ENCODE assay signal across 4 worm cellular contexts in the genomic region with DNA sequence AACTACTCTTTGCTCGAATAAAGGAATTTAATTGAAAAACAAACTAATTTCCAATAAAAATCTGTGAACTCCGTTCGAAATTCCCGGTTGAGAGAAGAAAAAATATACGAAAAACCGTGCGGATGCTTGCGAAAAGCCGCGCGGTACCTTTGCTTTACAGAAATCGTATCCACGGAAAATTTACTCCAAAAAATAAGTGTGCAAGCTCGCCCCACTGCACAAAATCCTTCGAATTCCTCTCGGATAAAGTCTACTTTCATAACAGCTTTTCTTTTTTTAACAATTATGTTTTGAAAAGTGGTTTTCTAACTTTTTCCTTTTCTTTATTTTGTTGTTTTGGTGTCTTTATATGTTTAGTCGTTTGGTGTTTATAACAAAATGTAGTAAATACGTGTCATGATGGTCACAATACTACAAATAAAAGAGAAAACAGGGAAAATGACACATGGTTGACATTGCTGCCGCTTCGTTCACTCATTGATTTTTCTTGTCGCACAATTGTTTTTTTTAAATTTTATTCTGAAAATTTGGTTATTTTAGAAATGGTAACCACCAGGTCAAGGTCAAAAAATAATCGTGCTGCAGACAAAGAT.
TF ChIP-seq lines count a peak whose summit lies in the region.

A gene (plus strand): TSS at position 533 of the 593 bp plus-strand sequence.

TF ChIP-seq in whole organism, L2 larva, 48 proteins besides CTCF, POLR2A, EP300 and RAD21 (continues in another document):
- TF ChIP-seq crh-2 (tag; optimal IDR thresholded peaks at IDR 0.05; lab: Kevin White, UChicago), result peak; percentile 94
- TF ChIP-seq sma-3 (GFP tag; optimal IDR thresholded peaks at IDR 0.05; lab: Kevin White, UChicago), result peak; percentile 95
- no peak for TF ChIP-seq nhr-25 (tag; optimal IDR thresholded peaks at IDR 0.05; lab: Kevin White, UChicago)
- TF ChIP-seq egl-27 (tag; optimal IDR thresholded peaks at IDR 0.05; lab: Kevin White, UChicago), result peak; percentile 72
- peak in 1 of 2 experiments; percentile 46 for TF ChIP-seq mdl-1 (tag; optimal IDR thresholded peaks at IDR 0.05; lab: Kevin White, UChicago)
- peak; percentile 80 to 96 for TF ChIP-seq lsy-2 (tag; optimal IDR thresholded peaks at IDR 0.05; lab: Kevin White, UChicago)
- TF ChIP-seq ztf-1 (GFP tag; conservative IDR thresholded peaks at IDR 0.05; lab: Robert Waterston, UW), result no peak
- TF ChIP-seq F13H6.1 (tag; optimal IDR thresholded peaks at IDR 0.05; lab: Kevin White, UChicago), result peak; percentile 93
- no peak for TF ChIP-seq unc-62 (GFP tag; optimal IDR thresholded peaks at IDR 0.05; lab: Kevin White, UChicago)
- TF ChIP-seq blmp-1 (tag; optimal IDR thresholded peaks at IDR 0.05; lab: Kevin White, UChicago; ENCODE audit: insufficient read depth), result peak; percentile 87
- TF ChIP-seq nhr-10 (tag; optimal IDR thresholded peaks at IDR 0.05; lab: Kevin White, UChicago), result no peak
- TF ChIP-seq alr-1 (tag; optimal IDR thresholded peaks at IDR 0.05; lab: Kevin White, UChicago), result no peak
- TF ChIP-seq dmd-4 (tag; optimal IDR thresholded peaks at IDR 0.05; lab: Kevin White, UChicago), result peak; percentile 43
- TF ChIP-seq nhr-77 (tag; optimal IDR thresholded peaks at IDR 0.05; lab: Kevin White, UChicago), result peak; percentile 66
- peak; percentile 12 for TF ChIP-seq Y55F3AM.14 (GFP tag; optimal IDR thresholded peaks at IDR 0.05; lab: Kevin White, UChicago)
- TF ChIP-seq gmeb-1 (tag; optimal IDR thresholded peaks at IDR 0.05; lab: Kevin White, UChicago), result peak; percentile 88
- no peak for TF ChIP-seq ztf-11 (tag; optimal IDR thresholded peaks at IDR 0.05; lab: Kevin White, UChicago)
- TF ChIP-seq lin-13 (GFP tag; optimal IDR thresholded peaks at IDR 0.05; lab: Kevin White, UChicago), result peak; percentile 94
- TF ChIP-seq aly-2 (tag; optimal IDR thresholded peaks at IDR 0.05; lab: Kevin White, UChicago), result no peak
- TF ChIP-seq fos-1 (tag; optimal IDR thresholded peaks at IDR 0.05; lab: Kevin White, UChicago), result peak; percentile 76
- TF ChIP-seq lin-11 (tag; optimal IDR thresholded peaks at IDR 0.05; lab: Kevin White, UChicago), result peak; percentile 96

TF ChIP-seq in whole organism, L4 larva, 104 proteins besides CTCF, POLR2A, EP300 and RAD21 (continues in another document):
- TF ChIP-seq hif-1 (tag; optimal IDR thresholded peaks at IDR 0.05; lab: Kevin White, UChicago), result peak in 1 of 2 experiments; percentile 85
- TF ChIP-seq nhr-77 (tag; optimal IDR thresholded peaks at IDR 0.05; lab: Kevin White, UChicago), result peak; percentile 95
- TF ChIP-seq dpl-1 (GFP tag; optimal IDR thresholded peaks at IDR 0.05; lab: Kevin White, UChicago), result peak; percentile 89
- peak; percentile 89 for TF ChIP-seq lin-13 (GFP tag; optimal IDR thresholded peaks at IDR 0.05; lab: Kevin White, UChicago)
- no peak for TF ChIP-seq nhr-237 (tag; optimal IDR thresholded peaks at IDR 0.05; lab: Kevin White, UChicago)
- no peak for TF ChIP-seq Y75B8A.6 (GFP tag; IDR thresholded peaks at IDR 0.05; lab: Robert Waterston, UW)
- peak; percentile 95 for TF ChIP-seq nhr-11 (tag; optimal IDR thresholded peaks at IDR 0.05; lab: Kevin White, UChicago)
- peak; percentile 15 for TF ChIP-seq nhr-25 (tag; optimal IDR thresholded peaks at IDR 0.05; lab: Kevin White, UChicago; ENCODE audit: borderline replicate concordance, insufficient read depth)
- peak; percentile 48; the same call in 1 of the 2 replicates for TF ChIP-seq tra-1 (GFP tag; IDR thresholded peaks at IDR 0.05; lab: Robert Waterston, UW)
- TF ChIP-seq F49E8.2 (tag; optimal IDR thresholded peaks at IDR 0.05; lab: Kevin White, UChicago; ENCODE audit: borderline replicate concordance), result peak; percentile 63
- peak; percentile 50 for TF ChIP-seq mxl-3 (GFP tag; optimal IDR thresholded peaks at IDR 0.05; lab: Kevin White, UChicago)
- TF ChIP-seq zag-1 (tag; optimal IDR thresholded peaks at IDR 0.05; lab: Kevin White, UChicago), result no peak
- peak; percentile 86 for TF ChIP-seq T20F7.1 (GFP tag; optimal IDR thresholded peaks at IDR 0.05; lab: Kevin White, UChicago)
- TF ChIP-seq zfp-3 (GFP tag; conservative IDR thresholded peaks at IDR 0.05; lab: Robert Waterston, UW), result 0 out of 2 replicates have a peak, but pooled peaks have one; percentile 48
- TF ChIP-seq nhr-6 (tag; optimal IDR thresholded peaks at IDR 0.05; lab: Kevin White, UChicago), result peak; percentile 100
- TF ChIP-seq hlh-30 (tag; optimal IDR thresholded peaks at IDR 0.05; lab: Kevin White, UChicago; ENCODE audit: insufficient read depth), result peak; percentile 80
- no peak; the same call in 1 of the 2 replicates for TF ChIP-seq pha-4 (GFP tag; IDR thresholded peaks at IDR 0.05; lab: Robert Waterston, UW)
- no peak for TF ChIP-seq pha-4 (tag; optimal IDR thresholded peaks at IDR 0.05; lab: Kevin White, UChicago)
- TF ChIP-seq saeg-2 (GFP tag; IDR thresholded peaks at IDR 0.05; lab: Robert Waterston, UW), result no peak
- TF ChIP-seq lsy-2 (tag; optimal IDR thresholded peaks at IDR 0.05; lab: Kevin White, UChicago), result peak; percentile 73 to 95

TF ChIP-seq in whole organism, late embryonic, 69 proteins besides CTCF, POLR2A, EP300 and RAD21 (continues in another document):
- TF ChIP-seq hlh-30 (tag; optimal IDR thresholded peaks at IDR 0.05; lab: Kevin White, UChicago; ENCODE audit: insufficient read depth) (peak; percentile 4), ceh-34 (tag; optimal IDR thresholded peaks at IDR 0.05; lab: Kevin White, UChicago) (peak; percentile 61), tbx-7 (tag; optimal IDR thresholded peaks at IDR 0.05; lab: Kevin White, UChicago) (peak; percentile 65), ceh-6 (GFP tag; optimal IDR thresholded peaks at IDR 0.05; lab: Kevin White, UChicago) (no peak), T23F11.4 (GFP tag; optimal IDR thresholded peaks at IDR 0.05; lab: Kevin White, UChicago) (no peak), fkh-6 (tag; optimal IDR thresholded peaks at IDR 0.05; lab: Kevin White, UChicago) (no peak), npax-4 (tag; optimal IDR thresholded peaks at IDR 0.05; lab: Kevin White, UChicago) (no peak), K02D7.2 (tag; optimal IDR thresholded peaks at IDR 0.05; lab: Kevin White, UChicago) (no peak), sox-4 (tag; optimal IDR thresholded peaks at IDR 0.05; lab: Kevin White, UChicago) (no peak), zip-5 (tag; optimal IDR thresholded peaks at IDR 0.05; lab: Kevin White, UChicago) (peak; percentile 32), ceh-19 (GFP tag; optimal IDR thresholded peaks at IDR 0.05; lab: Kevin White, UChicago) (no peak), pax-1 (tag; optimal IDR thresholded peaks at IDR 0.05; lab: Kevin White, UChicago) (peak; percentile 75), dmd-4 (tag; optimal IDR thresholded peaks at IDR 0.05; lab: Kevin White, UChicago; ENCODE audit: borderline replicate concordance) (no peak), ceh-22 (tag; optimal IDR thresholded peaks at IDR 0.05; lab: Kevin White, UChicago) (no peak), ttx-3 (tag; optimal IDR thresholded peaks at IDR 0.05; lab: Kevin White, UChicago) (no peak), gmeb-2 (tag; optimal IDR thresholded peaks at IDR 0.05; lab: Kevin White, UChicago) (peak; percentile 21), ceh-24 (tag; optimal IDR thresholded peaks at IDR 0.05; lab: Kevin White, UChicago) (no peak), hlh-15 (tag; optimal IDR thresholded peaks at IDR 0.05; lab: Kevin White, UChicago) (no peak), pag-3 (tag; optimal IDR thresholded peaks at IDR 0.05; lab: Kevin White, UChicago; ENCODE audit: borderline replicate concordance) (no peak), ceh-30 (tag; optimal IDR thresholded peaks at IDR 0.05; lab: Kevin White, UChicago) (no peak), fkh-10 (GFP tag; optimal IDR thresholded peaks at IDR 0.05; lab: Kevin White, UChicago) (no peak), sox-2 (GFP tag; IDR thresholded peaks at IDR 0.05; lab: Robert Waterston, UW) (no peak), hlh-6 (tag; optimal IDR thresholded peaks at IDR 0.05; lab: Kevin White, UChicago) (no peak), unc-86 (tag; optimal IDR thresholded peaks at IDR 0.05; lab: Kevin White, UChicago) (peak; percentile 59)

TF ChIP-seq in whole organism, mixed stage, embryonic, 35 proteins besides CTCF, POLR2A, EP300 and RAD21:
- TF ChIP-seq mep-1 (tag; optimal IDR thresholded peaks at IDR 0.05; lab: Kevin White, UChicago) (peak; percentile 97), unc-120 (tag; optimal IDR thresholded peaks at IDR 0.05; lab: Kevin White, UChicago; ENCODE audit: poor library complexity, severe bottlenecking) (no peak), snpc-4 (tag; optimal IDR thresholded peaks at IDR 0.05; lab: Kevin White, UChicago) (no peak), hlh-1 (tag; optimal IDR thresholded peaks at IDR 0.05; lab: Kevin White, UChicago) (peak; percentile 40), lin-13 (tag; optimal IDR thresholded peaks at IDR 0.05; lab: Kevin White, UChicago) (peak; percentile 70), unc-39 (tag; optimal IDR thresholded peaks at IDR 0.05; lab: Kevin White, UChicago) (no peak), ceh-39 (tag; optimal IDR thresholded peaks at IDR 0.05; lab: Kevin White, UChicago) (peak; percentile 12), cnd-1 (tag; optimal IDR thresholded peaks at IDR 0.05; lab: Kevin White, UChicago) (peak; percentile 2), sptf-1 (tag; optimal IDR thresholded peaks at IDR 0.05; lab: Kevin White, UChicago) (peak; percentile 56), ham-2 (GFP tag; optimal IDR thresholded peaks at IDR 0.05; lab: Kevin White, UChicago) (no peak), nhr-237 (tag; optimal IDR thresholded peaks at IDR 0.05; lab: Kevin White, UChicago) (peak; percentile 86), ceh-43 (GFP tag; optimal IDR thresholded peaks at IDR 0.05; lab: Kevin White, UChicago) (no peak), nhr-2 (tag; optimal IDR thresholded peaks at IDR 0.05; lab: Kevin White, UChicago) (peak; percentile 8), bed-3 (GFP tag; optimal IDR thresholded peaks at IDR 0.05; lab: Kevin White, UChicago) (no peak), lsy-2 (tag; optimal IDR thresholded peaks at IDR 0.05; lab: Kevin White, UChicago) (peak; percentile 84), mab-5 (tag; optimal IDR thresholded peaks at IDR 0.05; lab: Kevin White, UChicago) (no peak), unc-62 (GFP tag; optimal IDR thresholded peaks at IDR 0.05; lab: Kevin White, UChicago) (peak; percentile 27), nhr-12 (tag; optimal IDR thresholded peaks at IDR 0.05; lab: Kevin White, UChicago) (no peak), pha-4 (tag; optimal IDR thresholded peaks at IDR 0.05; lab: Kevin White, UChicago) (peak; percentile 58), drap-1 (GFP tag; optimal IDR thresholded peaks at IDR 0.05; lab: Kevin White, UChicago) (peak; percentile 49)
TF ChIP-seq in whole organism, mixed stage, embryonic: peak in this region for 12.
